Worm (Caenorhabditis elegans) whole organism, L4 larva: ENCODE results near the gene fbxb-71.

Experiments
- egl-27 ChIP-seq: sonication (generic microtip); optimal IDR thresholded peaks from 3 replicates; lab custom pipeline; 2017; ENCODE audit warnings: missing biosample characterization, missing genetic modification reagents, missing genetic modification characterization
- hmg-1.1 ChIP-seq: fragments of 200-800 bp; sonication (Bioruptor generic); IDR thresholded peaks from 2 replicates; pipeline ENCODE4 v1.3.6; 2022; ENCODE audit warnings: missing genetic modification reagents, missing genetic modification characterization, missing compliant biosample characterization
- lsy-2 ChIP-seq, 2 experiments: fragments of 150-350 bp in 1 of 2; sonication (generic microtip) in 1 of 2; optimal IDR thresholded peaks; 2 replicates each; lab custom pipeline; 2014 to 2017; ENCODE audit warnings: missing biosample characterization in 2 of 2, missing genetic modification characterization in 2 of 2
- ztf-11 ChIP-seq: fragments of 150-350 bp; optimal IDR thresholded peaks from 2 replicates; lab custom pipeline; 2014; ENCODE audit warnings: missing biosample characterization, missing genetic modification characterization

- TF ChIP-seq hmg-1.1 (GFP tag; lab: Robert Waterston, UW) (no peak), ztf-11 (tag; lab: Kevin White, UChicago) (no peak), lsy-2 (tag; optimal IDR thresholded peaks at IDR 0.05; lab: Kevin White, UChicago) (no peak), egl-27 (tag; lab: Kevin White, UChicago) (no peak)
Measured at ce11 chrX:3262600-3262999, at the start of gene fbxb-71.
